Fruit fly (Drosophila melanogaster) whole organism, embryonic: Measurements from ENCODE around the gene Acn.
A peak's percentile ranks its signal among the peaks of the same experiment; 100 is the strongest.

Source experiments
- Blimp-1 ChIP-seq: fragments of 200-800 bp; sonication (Bioruptor generic); optimal IDR thresholded peaks from 3 replicates; lab custom pipeline; 2018; ENCODE audit warnings: missing biosample characterization, missing genetic modification characterization, mild to moderate bottlenecking, moderate library complexity, missing genetic modification reagents
- CG10274 ChIP-seq: fragments of 200-800 bp; sonication (Bioruptor generic); optimal IDR thresholded peaks from 3 replicates; lab custom pipeline; 2017; ENCODE audit warnings: missing biosample characterization, mild to moderate bottlenecking, missing genetic modification characterization
- CG11504 ChIP-seq: fragments of 200-800 bp; sonication (Bioruptor generic); optimal IDR thresholded peaks from 3 replicates; lab custom pipeline; 2019; ENCODE audit warnings: missing biosample characterization, mild to moderate bottlenecking, missing genetic modification characterization, moderate library complexity
- CG14860 ChIP-seq: fragments of 200-800 bp; sonication (Bioruptor generic); IDR thresholded peaks from 3 replicates; pipeline ENCODE4 v1.3.6; 2022; ENCODE audit warnings: missing biosample characterization, missing genetic modification characterization; ENCODE audit not compliant: partially characterized antibody
- CG15479 ChIP-seq: fragments of 200-800 bp; sonication (Bioruptor generic); optimal IDR thresholded peaks from 3 replicates; lab custom pipeline; 2019; ENCODE audit warnings: missing biosample characterization, mild to moderate bottlenecking, missing genetic modification characterization, moderate library complexity
- CG17912 ChIP-seq: fragments of 200-800 bp; sonication (Bioruptor generic); optimal IDR thresholded peaks from 2 replicates; lab custom pipeline; 2018; ENCODE audit warnings: missing biosample characterization, mild to moderate bottlenecking, missing genetic modification characterization
- CG1832 ChIP-seq: fragments of 200-800 bp; sonication (Bioruptor generic); optimal IDR thresholded peaks from 2 replicates; lab custom pipeline; 2017; ENCODE audit warnings: missing biosample characterization, mild to moderate bottlenecking, missing genetic modification characterization, inconsistent platforms
- CG42726 ChIP-seq: fragments of 200-800 bp; sonication (Bioruptor generic); IDR thresholded peaks from 2 replicates; pipeline ENCODE4 v1.3.6; 2022; ENCODE audit warnings: missing biosample characterization, missing genetic modification characterization; ENCODE audit not compliant: partially characterized antibody
- CG6272 ChIP-seq: fragments of 200-800 bp; sonication (Bioruptor generic); IDR thresholded peaks from 2 replicates; pipeline ENCODE4 v1.3.6; 2022; ENCODE audit warnings: missing biosample characterization, missing genetic modification characterization
- CG7963 ChIP-seq: fragments of 200-800 bp; sonication (Bioruptor generic); IDR thresholded peaks from 3 replicates; pipeline ENCODE4 v1.3.6; 2022; ENCODE audit warnings: missing biosample characterization, missing genetic modification characterization; ENCODE audit not compliant: partially characterized antibody
- CG9215 ChIP-seq: fragments of 200-800 bp; sonication (Bioruptor generic); IDR thresholded peaks from 2 replicates; pipeline ENCODE4 v1.3.6; 2022; ENCODE audit warnings: missing biosample characterization, missing genetic modification characterization
- Camta ChIP-seq: fragments of 200-800 bp; sonication (Bioruptor generic); optimal IDR thresholded peaks from 2 replicates; lab custom pipeline; 2016; ENCODE audit warnings: missing biosample characterization, missing genetic modification characterization
- CoRest ChIP-seq: fragments of 200-800 bp; sonication (Bioruptor generic); optimal IDR thresholded peaks from 3 replicates; lab custom pipeline; 2018; ENCODE audit warnings: missing biosample characterization, mild to moderate bottlenecking, missing genetic modification characterization, moderate library complexity
- Elba2 ChIP-seq: fragments of 200-800 bp; sonication (Bioruptor generic); optimal IDR thresholded peaks from 3 replicates; lab custom pipeline; 2016; ENCODE audit warnings: missing biosample characterization, missing genetic modification characterization
- H15 ChIP-seq: fragments of 200-800 bp; sonication (Bioruptor generic); IDR thresholded peaks from 3 replicates; pipeline ENCODE4 v1.3.6; 2022; ENCODE audit warnings: missing biosample characterization, missing genetic modification characterization
- Meics ChIP-seq: fragments of 200-800 bp; sonication (Bioruptor generic); optimal IDR thresholded peaks from 2 replicates; lab custom pipeline; 2017; ENCODE audit warnings: missing biosample characterization, mild to moderate bottlenecking, missing genetic modification characterization
- Optix ChIP-seq: fragments of 200-800 bp; sonication (Bioruptor generic); IDR thresholded peaks from 3 replicates; pipeline ENCODE4 v1.3.6; 2022; ENCODE audit warnings: missing biosample characterization, missing genetic modification characterization
- PHDP ChIP-seq: fragments of 200-800 bp; sonication (Bioruptor generic); optimal IDR thresholded peaks from 3 replicates; lab custom pipeline; 2018; ENCODE audit warnings: missing biosample characterization, mild to moderate bottlenecking, missing genetic modification characterization, moderate library complexity
- Rx ChIP-seq: fragments of 200-800 bp; sonication (Bioruptor generic); IDR thresholded peaks from 2 replicates; pipeline ENCODE4 v1.3.6; 2022; ENCODE audit warnings: missing biosample characterization, missing genetic modification characterization
- Sox102F ChIP-seq: fragments of 200-800 bp; sonication (Bioruptor generic); optimal IDR thresholded peaks from 2 replicates; lab custom pipeline; 2018; ENCODE audit warnings: missing biosample characterization, mild to moderate bottlenecking, missing genetic modification characterization, moderate library complexity
- Sry-δ ChIP-seq: fragments of 200-800 bp; sonication (Bioruptor generic); optimal IDR thresholded peaks from 2 replicates; lab custom pipeline; 2016; ENCODE audit warnings: missing biosample characterization, missing genetic modification characterization
- Trl ChIP-seq, 3 experiments: fragments of >200 bp in 2 of 3; fragments of 200-800 bp in 1 of 3; sonication (Bioruptor generic) in 1 of 3; optimal IDR thresholded peaks; 2 replicates in 1 of 3; 3 replicates in 2 of 3; lab custom pipeline; 2016 to 2017; ENCODE audit warnings: missing biosample characterization in 1 of 3, missing genetic modification characterization in 1 of 3
- bowl ChIP-seq: fragments of 200-800 bp; sonication (Bioruptor generic); IDR thresholded peaks from 2 replicates; pipeline ENCODE4 v1.3.6; 2022; ENCODE audit warnings: missing biosample characterization, missing genetic modification characterization
- chif ChIP-seq, 2 experiments: fragments of 200-800 bp; sonication (Bioruptor generic); optimal IDR thresholded peaks; 3 replicates each; lab custom pipeline; 2016; ENCODE audit warnings: missing biosample characterization in 2 of 2, missing genetic modification characterization in 2 of 2
- cwo ChIP-seq: fragments of 200-800 bp; sonication (Bioruptor generic); optimal IDR thresholded peaks from 3 replicates; lab custom pipeline; 2017; ENCODE audit warnings: missing biosample characterization, missing genetic modification characterization, mild to moderate bottlenecking, moderate library complexity, missing genetic modification reagents
- dimm ChIP-seq: fragments of 200-800 bp; sonication (Bioruptor generic); IDR thresholded peaks from 2 replicates; pipeline ENCODE4 v1.3.6; 2022; ENCODE audit warnings: missing biosample characterization, missing genetic modification characterization
- dysf ChIP-seq: fragments of 200-800 bp; sonication (Bioruptor generic); IDR thresholded peaks from 3 replicates; pipeline ENCODE4 v1.3.6; 2022; ENCODE audit warnings: missing biosample characterization, missing genetic modification characterization
- eve ChIP-seq, 2 experiments: fragments of >200 bp; optimal IDR thresholded peaks; 2 replicates each; lab custom pipeline; 2017; ENCODE audit warnings: missing biosample characterization in 2 of 2, missing genetic modification characterization in 2 of 2
- gcm ChIP-seq: fragments of 200-800 bp; sonication (Bioruptor generic); optimal IDR thresholded peaks from 2 replicates; lab custom pipeline; 2019; ENCODE audit warnings: missing biosample characterization, mild to moderate bottlenecking, missing genetic modification characterization, moderate library complexity
- maf-S ChIP-seq: fragments of 200-800 bp; sonication (Bioruptor generic); optimal IDR thresholded peaks from 2 replicates; lab custom pipeline; 2016; ENCODE audit warnings: missing biosample characterization, missing genetic modification characterization
- nmo ChIP-seq: fragments of 200-800 bp; sonication (Bioruptor generic); optimal IDR thresholded peaks from 2 replicates; lab custom pipeline; 2018; ENCODE audit warnings: missing biosample characterization, mild to moderate bottlenecking, missing genetic modification characterization, moderate library complexity
- nom ChIP-seq: fragments of 200-800 bp; sonication (Bioruptor generic); optimal IDR thresholded peaks from 2 replicates; lab custom pipeline; 2017; ENCODE audit warnings: missing biosample characterization, missing genetic modification characterization, mild to moderate bottlenecking, moderate library complexity, missing genetic modification reagents
- phol ChIP-seq: fragments of 200-800 bp; sonication (Bioruptor generic); optimal IDR thresholded peaks from 3 replicates; lab custom pipeline; 2018; ENCODE audit warnings: missing biosample characterization, mild to moderate bottlenecking, missing genetic modification characterization, moderate library complexity
- pita ChIP-seq: fragments of 200-800 bp; sonication (Bioruptor generic); optimal IDR thresholded peaks from 2 replicates; lab custom pipeline; 2017; ENCODE audit warnings: missing biosample characterization, mild to moderate bottlenecking, missing genetic modification characterization
- schlank ChIP-seq: fragments of 200-800 bp; sonication (Bioruptor generic); optimal IDR thresholded peaks from 2 replicates; lab custom pipeline; 2018; ENCODE audit warnings: missing biosample characterization, mild to moderate bottlenecking, missing genetic modification characterization
- sens ChIP-seq: fragments of 200-800 bp; sonication (Bioruptor generic); peaks from one replicate; lab custom pipeline; 2016; ENCODE audit warnings: missing biosample characterization, missing genetic modification characterization
- shn ChIP-seq: fragments of 200-800 bp; sonication (Bioruptor generic); optimal IDR thresholded peaks from 3 replicates; lab custom pipeline; 2016; ENCODE audit warnings: missing biosample characterization, missing genetic modification characterization
- sob ChIP-seq: fragments of 200-800 bp; sonication (Bioruptor generic); IDR thresholded peaks from 2 replicates; pipeline ENCODE4 v1.3.6; 2022; ENCODE audit warnings: missing biosample characterization, missing genetic modification characterization
- stwl ChIP-seq: fragments of 200-800 bp; sonication (Bioruptor generic); optimal IDR thresholded peaks from 3 replicates; lab custom pipeline; 2018; ENCODE audit warnings: missing biosample characterization, mild to moderate bottlenecking, missing genetic modification characterization, moderate library complexity
- zen2 ChIP-seq: fragments of 200-800 bp; sonication (Bioruptor generic); IDR thresholded peaks from 3 replicates; pipeline ENCODE4 v1.3.6; 2022; ENCODE audit warnings: missing biosample characterization, missing genetic modification characterization; ENCODE audit not compliant: partially characterized antibody

Acn gene

dm6 chr2L:19074099-19074828 lies 29.1 kb downstream of the Acn start, which contains the start of gene CG17572:
TSS of gene CG17572 (minus strand) at chr2L:19074149.
- TF ChIP-seq gcm (no peak), Elba2 (no peak), phol (tag; lab: Kevin White, UChicago) (peak; percentile 9), CoRest (tag; lab: Kevin White, UChicago) (no peak), H15 (GFP tag; lab: Robert Waterston, UW) (no peak), dysf (GFP tag; lab: Robert Waterston, UW) (no peak), CG11504 (tag; lab: Kevin White, UChicago) (peak; percentile 23), CG9215 (GFP tag; lab: Robert Waterston, UW) (no peak), maf-S (GFP tag; lab: Kevin White, UChicago) (no peak), Meics (GFP tag; lab: Kevin White, UChicago) (no peak), pita (GFP tag; lab: Kevin White, UChicago) (no peak), Camta (GFP tag; lab: Kevin White, UChicago) (no peak), Sry-δ (GFP tag; lab: Kevin White, UChicago) (no peak), CG7963 (GFP tag; lab: Robert Waterston, UW) (no peak), bowl (no peak), CG1832 (GFP tag; lab: Kevin White, UChicago) (no peak), shn (GFP tag; lab: Kevin White, UChicago) (no peak), nom (no peak), CG10274 (GFP tag; lab: Kevin White, UChicago) (peak; percentile 88), Sox102F (GFP tag; lab: Kevin White, UChicago) (peak; percentile 9), chif (GFP tag; optimal IDR thresholded peaks at IDR 0.05; lab: Kevin White, UChicago) (no peak), stwl (tag; lab: Kevin White, UChicago) (no peak), sob (GFP tag; lab: Robert Waterston, UW) (no peak), Rx (GFP tag; lab: Robert Waterston, UW) (no peak), cwo (GFP tag; lab: Kevin White, UChicago) (no peak), nmo (GFP tag; lab: Kevin White, UChicago) (peak; percentile 9), Blimp-1 (GFP tag; lab: Kevin White, UChicago) (peak; percentile 60), CG14860 (GFP tag; lab: Robert Waterston, UW) (no peak), sens (GFP tag; lab: Kevin White, UChicago) (peak; percentile 80), zen2 (GFP tag; lab: Robert Waterston, UW) (no peak), CG42726 (no peak), CG6272 (GFP tag; lab: Robert Waterston, UW) (no peak), Optix (GFP tag; lab: Robert Waterston, UW) (no peak), schlank (tag; lab: Kevin White, UChicago) (no peak), dimm (GFP tag; lab: Robert Waterston, UW) (no peak), eve (GFP tag; optimal IDR thresholded peaks at IDR 0.05; lab: Kevin White, UChicago) (no peak), CG15479 (GFP tag; lab: Kevin White, UChicago) (no peak)

dm6 chr2L:19078928-19079327 lies 33.8 kb downstream of the Acn start, which contains the start of gene CG10700:
TSS of gene CG10700 (minus strand) at chr2L:19079028.
- TF ChIP-seq Trl (optimal IDR thresholded peaks at IDR 0.05; lab: Kevin White, UChicago) (no peak), Trl (GFP tag; optimal IDR thresholded peaks at IDR 0.05; lab: Kevin White, UChicago) (no peak), CG17912 (no peak), PHDP (no peak)
- TF ChIP-seq, all 482 proteins: peak for 0
